Fruit fly (Drosophila melanogaster) whole organism, embryonic: Measurements from ENCODE around the gene CG43249.

Experiments
- Atf3 ChIP-seq: fragments of 200-800 bp; sonication (Bioruptor generic); optimal IDR thresholded peaks from 3 replicates; lab custom pipeline; 2016; ENCODE audit warnings: missing biosample characterization, missing genetic modification characterization
- CG1233 ChIP-seq: fragments of 200-800 bp; sonication (Bioruptor generic); optimal IDR thresholded peaks from 4 replicates; lab custom pipeline; 2018; ENCODE audit warnings: missing biosample characterization, mild to moderate bottlenecking, missing genetic modification characterization
- CG15696 ChIP-seq: fragments of 200-800 bp; sonication (Bioruptor generic); optimal IDR thresholded peaks from 2 replicates; lab custom pipeline; 2019; ENCODE audit warnings: missing biosample characterization, mild to moderate bottlenecking, missing genetic modification characterization, moderate library complexity
- CG16815 ChIP-seq: fragments of 200-800 bp; sonication (Bioruptor generic); optimal IDR thresholded peaks from 3 replicates; lab custom pipeline; 2017; ENCODE audit warnings: missing biosample characterization, mild to moderate bottlenecking, missing genetic modification characterization
- CG18476 ChIP-seq: fragments of 200-800 bp; sonication (Bioruptor generic); optimal IDR thresholded peaks from 2 replicates; lab custom pipeline; 2016; ENCODE audit warnings: missing biosample characterization, mild to moderate bottlenecking, missing genetic modification characterization
- CG18599 ChIP-seq: fragments of 200-800 bp; sonication (Bioruptor generic); optimal IDR thresholded peaks from 3 replicates; lab custom pipeline; 2017; ENCODE audit warnings: missing biosample characterization, missing genetic modification characterization, mild to moderate bottlenecking, moderate library complexity, missing genetic modification reagents
- CG30403 ChIP-seq: fragments of 200-800 bp; sonication (Bioruptor generic); optimal IDR thresholded peaks from 3 replicates; lab custom pipeline; 2016; ENCODE audit warnings: missing biosample characterization, missing genetic modification characterization
- CG31224 ChIP-seq: fragments of 200-800 bp; sonication (Bioruptor generic); IDR thresholded peaks from 2 replicates; pipeline ENCODE4 v1.3.6; 2022; ENCODE audit warnings: missing biosample characterization, missing genetic modification characterization
- CG32532 ChIP-seq: fragments of 200-800 bp; sonication (Bioruptor generic); IDR thresholded peaks from 2 replicates; pipeline ENCODE4 v1.3.6; 2022; ENCODE audit warnings: missing biosample characterization, missing genetic modification characterization
- CG3726 ChIP-seq: fragments of 200-800 bp; sonication (Bioruptor generic); IDR thresholded peaks from 3 replicates; pipeline ENCODE4, ENCODE4 v1.3.6; 2022; ENCODE audit warnings: missing biosample characterization, missing genetic modification characterization
- CG6813 ChIP-seq: fragments of 200-800 bp; sonication (Bioruptor generic); optimal IDR thresholded peaks from 2 replicates; lab custom pipeline; 2017; ENCODE audit warnings: missing biosample characterization, missing genetic modification characterization, mild to moderate bottlenecking, moderate library complexity, missing genetic modification reagents
- CG7963 ChIP-seq: fragments of 200-800 bp; sonication (Bioruptor generic); IDR thresholded peaks from 3 replicates; pipeline ENCODE4 v1.3.6; 2022; ENCODE audit warnings: missing biosample characterization, missing genetic modification characterization; ENCODE audit not compliant: partially characterized antibody
- CG8290 ChIP-seq, 3 experiments: fragments of 200-800 bp; sonication (Bioruptor generic); optimal IDR thresholded peaks; 2 replicates each; lab custom pipeline; 2016 to 2019; ENCODE audit warnings: missing biosample characterization in 3 of 3, missing genetic modification characterization in 3 of 3, mild to moderate bottlenecking in 2 of 3, moderate library complexity in 1 of 3
- Dfd ChIP-seq, 2 experiments: fragments of >200 bp; optimal IDR thresholded peaks; 2 replicates each; lab custom pipeline; 2017; ENCODE audit warnings: missing biosample characterization in 2 of 2, missing genetic modification characterization in 2 of 2
- Dip2 ChIP-seq: fragments of 200-800 bp; sonication (Bioruptor generic); IDR thresholded peaks from 2 replicates; pipeline ENCODE4 v1.3.6; 2022; ENCODE audit warnings: missing biosample characterization, missing genetic modification characterization
- Gsc ChIP-seq: fragments of 200-800 bp; sonication (Bioruptor generic); IDR thresholded peaks from 2 replicates; pipeline ENCODE4 v1.3.6; 2022; ENCODE audit warnings: missing biosample characterization, missing genetic modification characterization
- H2.0 ChIP-seq: fragments of 200-800 bp; sonication (Bioruptor generic); IDR thresholded peaks from 2 replicates; pipeline ENCODE4 v1.3.6; 2022; ENCODE audit warnings: missing biosample characterization, missing genetic modification characterization
- Hr51 ChIP-seq, 2 experiments: fragments of 200-800 bp; sonication (Bioruptor generic); optimal IDR thresholded peaks; 2 replicates in 1 of 2; 3 replicates in 1 of 2; lab custom pipeline; 2016 to 2018; ENCODE audit warnings: missing biosample characterization in 2 of 2, missing genetic modification characterization in 2 of 2, mild to moderate bottlenecking in 1 of 2, moderate library complexity in 1 of 2
- Hr78 ChIP-seq, 2 experiments: fragments of 200-800 bp in 1 of 2; fragments of >200 bp in 1 of 2; sonication (Bioruptor generic) in 1 of 2; optimal IDR thresholded peaks; 2 replicates each; lab custom pipeline; 2017 to 2019; ENCODE audit warnings: missing biosample characterization in 2 of 2, missing genetic modification characterization in 2 of 2, mild to moderate bottlenecking in 1 of 2, moderate library complexity in 1 of 2
- Med ChIP-seq: fragments of 200-800 bp; sonication (Bioruptor generic); peaks from one replicate; lab custom pipeline; 2016; ENCODE audit warnings: missing biosample characterization, missing genetic modification characterization, mild to moderate bottlenecking, inconsistent platforms, moderate library complexity
- NK7.1 ChIP-seq: fragments of 200-800 bp; sonication (Bioruptor generic); optimal IDR thresholded peaks from 3 replicates; lab custom pipeline; 2016; ENCODE audit warnings: missing biosample characterization, missing genetic modification characterization
- Pdp1 ChIP-seq, 2 experiments: fragments of 200-800 bp; sonication (Bioruptor generic); optimal IDR thresholded peaks; 3 replicates each; lab custom pipeline; 2016; ENCODE audit warnings: missing biosample characterization in 2 of 2, missing genetic modification characterization in 2 of 2, mild to moderate bottlenecking in 1 of 2, moderate library complexity in 1 of 2
- Six4 ChIP-seq: fragments of 200-800 bp; sonication (Bioruptor generic); optimal IDR thresholded peaks from 2 replicates; lab custom pipeline; 2016; ENCODE audit warnings: missing biosample characterization, missing genetic modification characterization
- ab ChIP-seq: fragments of 200-800 bp; sonication (Bioruptor generic); optimal IDR thresholded peaks from 2 replicates; lab custom pipeline; 2016; ENCODE audit warnings: missing biosample characterization, missing genetic modification characterization
- bbx ChIP-seq: fragments of 200-800 bp; sonication (Bioruptor generic); IDR thresholded peaks from 2 replicates; pipeline ENCODE4 v1.3.6; 2022; ENCODE audit warnings: missing biosample characterization, missing genetic modification characterization; ENCODE audit not compliant: partially characterized antibody
- croc ChIP-seq: fragments of 200-800 bp; sonication (Bioruptor generic); conservative IDR thresholded peaks from 3 replicates; pipeline ENCODE4 v1.3.6; 2022; ENCODE audit warnings: missing biosample characterization, missing genetic modification characterization
- dan ChIP-seq: fragments of 200-800 bp; sonication (Bioruptor generic); IDR thresholded peaks from 2 replicates; pipeline ENCODE4 v1.3.6; 2022; ENCODE audit warnings: missing biosample characterization, missing genetic modification characterization
- dati ChIP-seq: fragments of 200-800 bp; sonication (Bioruptor generic); IDR thresholded peaks from 2 replicates; pipeline ENCODE4 v1.3.6; 2022; ENCODE audit warnings: missing biosample characterization, missing genetic modification characterization
- en ChIP-seq: fragments of 200-800 bp; sonication (Bioruptor generic); optimal IDR thresholded peaks from 2 replicates; lab custom pipeline; 2016; ENCODE audit warnings: missing biosample characterization, missing genetic modification characterization
- fd3F ChIP-seq: fragments of 200-800 bp; sonication (Bioruptor generic); optimal IDR thresholded peaks from 2 replicates; lab custom pipeline; 2018; ENCODE audit warnings: missing biosample characterization, mild to moderate bottlenecking, missing genetic modification characterization, moderate library complexity
- ftz-f1 ChIP-seq: fragments of 200-800 bp; sonication (Bioruptor generic); optimal IDR thresholded peaks from 2 replicates; lab custom pipeline; 2016; ENCODE audit warnings: missing biosample characterization, missing genetic modification characterization
- grn ChIP-seq: fragments of 200-800 bp; sonication (Bioruptor generic); optimal IDR thresholded peaks from 3 replicates; lab custom pipeline; 2017; ENCODE audit warnings: missing biosample characterization, missing genetic modification characterization
- hkb ChIP-seq, 2 experiments: fragments of 200-800 bp in 1 of 2; fragments of >200 bp in 1 of 2; sonication (Bioruptor generic) in 1 of 2; IDR thresholded peaks in 1 of 2; optimal IDR thresholded peaks in 1 of 2; 2 replicates each; pipeline versions ENCODE4 v1.3.6 to Lab custom; 2017 to 2022; ENCODE audit warnings: missing biosample characterization in 1 of 2, missing genetic modification characterization in 1 of 2
- hth ChIP-seq: fragments of >200 bp; optimal IDR thresholded peaks from 2 replicates; lab custom pipeline; 2017; ENCODE audit warnings: inconsistent platforms
- lola ChIP-seq, 3 experiments: fragments of >200 bp in 2 of 3; fragments of 200-800 bp in 1 of 3; sonication (Bioruptor generic) in 1 of 3; optimal IDR thresholded peaks; 2 replicates each; lab custom pipeline; 2017 to 2019; ENCODE audit warnings: missing biosample characterization in 3 of 3, missing genetic modification characterization in 3 of 3, mild to moderate bottlenecking in 1 of 3, moderate library complexity in 1 of 3
- prd ChIP-seq, 3 experiments: fragments of >200 bp in 2 of 3; fragments of 200-800 bp in 1 of 3; sonication (Bioruptor generic) in 1 of 3; optimal IDR thresholded peaks in 2 of 3; IDR thresholded peaks in 1 of 3; 2 replicates in 2 of 3; 3 replicates in 1 of 3; pipeline versions ENCODE4 v1.3.6 to Lab custom; 2017 to 2022; ENCODE audit warnings: missing biosample characterization in 1 of 3, missing genetic modification characterization in 1 of 3
- ranshi ChIP-seq: fragments of 200-800 bp; sonication (Bioruptor generic); IDR thresholded peaks from 2 replicates; pipeline ENCODE4 v1.3.6; 2022; ENCODE audit warnings: missing biosample characterization, missing genetic modification characterization
- tna ChIP-seq: fragments of 200-800 bp; sonication (Bioruptor generic); IDR thresholded peaks from 2 replicates; pipeline ENCODE4 v1.3.6; 2022; ENCODE audit warnings: missing biosample characterization, missing genetic modification characterization; ENCODE audit not compliant: partially characterized antibody
- toy ChIP-seq: fragments of 200-800 bp; sonication (Bioruptor generic); IDR thresholded peaks from 2 replicates; pipeline ENCODE4 v1.3.6; 2022; ENCODE audit warnings: missing biosample characterization, missing genetic modification characterization
- twi ChIP-seq: fragments of 200-800 bp; optimal IDR thresholded peaks from 2 replicates; lab custom pipeline; 2019; ENCODE audit warnings: missing biosample characterization, mild to moderate bottlenecking, missing genetic modification characterization, moderate library complexity
- vfl ChIP-seq: fragments of 200-800 bp; sonication (Bioruptor generic); optimal IDR thresholded peaks from 2 replicates; lab custom pipeline; 2016; ENCODE audit warnings: missing biosample characterization, missing genetic modification characterization
- zen2 ChIP-seq: fragments of 200-800 bp; sonication (Bioruptor generic); IDR thresholded peaks from 3 replicates; pipeline ENCODE4 v1.3.6; 2022; ENCODE audit warnings: missing biosample characterization, missing genetic modification characterization; ENCODE audit not compliant: partially characterized antibody

The CG43249 gene

dm6 chr3L:16334876-16335275 lies 30.8 kb downstream of the CG43249 start (continued):
- TF ChIP-seq grn (GFP tag; lab: Kevin White, UChicago) (no peak), CG1233 (no peak), hth (no peak), dati (GFP tag; lab: Robert Waterston, UW) (no peak), CG7963 (GFP tag; lab: Robert Waterston, UW) (no peak), Med (GFP tag; lab: Kevin White, UChicago) (peak; percentile 75), dan (GFP tag; lab: Robert Waterston, UW) (no peak), Pdp1 (GFP tag; optimal IDR thresholded peaks at IDR 0.05; lab: Kevin White, UChicago) (peak in 1 of 2 experiments; percentile 65), twi (tag; lab: Kevin White, UChicago) (no peak), CG8290 (GFP tag; optimal IDR thresholded peaks at IDR 0.05; lab: Kevin White, UChicago) (no peak), CG8290 (tag; optimal IDR thresholded peaks at IDR 0.05; lab: Kevin White, UChicago) (peak in 1 of 2 experiments; percentile 31), CG3726 (no peak), prd (optimal IDR thresholded peaks at IDR 0.05; lab: Kevin White, UChicago) (no peak), prd (GFP tag; IDR thresholded peaks at IDR 0.05; lab: Robert Waterston, UW) (no peak), Atf3 (GFP tag; lab: Kevin White, UChicago) (no peak), ab (GFP tag; lab: Kevin White, UChicago) (no peak), Dfd (GFP tag; optimal IDR thresholded peaks at IDR 0.05; lab: Kevin White, UChicago) (no peak), CG18476 (GFP tag; lab: Kevin White, UChicago) (no peak), Six4 (GFP tag; lab: Kevin White, UChicago) (no peak), CG16815 (GFP tag; lab: Kevin White, UChicago) (no peak), Dip2 (no peak), CG6813 (GFP tag; lab: Kevin White, UChicago) (no peak), ranshi (GFP tag; lab: Robert Waterston, UW) (no peak), Gsc (GFP tag; lab: Robert Waterston, UW) (no peak), zen2 (0 out of 3 replicates have a peak, but pooled peaks have one; percentile 13), vfl (GFP tag; lab: Kevin White, UChicago) (no peak), hkb (optimal IDR thresholded peaks at IDR 0.05; lab: Kevin White, UChicago) (no peak), hkb (GFP tag; IDR thresholded peaks at IDR 0.05; lab: Robert Waterston, UW) (no peak), H2.0 (GFP tag; lab: Robert Waterston, UW) (no peak), ftz-f1 (GFP tag; lab: Kevin White, UChicago) (peak; percentile 44), lola (GFP tag; optimal IDR thresholded peaks at IDR 0.05; lab: Kevin White, UChicago) (peak in 1 of 3 experiments; percentile 53), croc (GFP tag; lab: Robert Waterston, UW) (no peak), fd3F (GFP tag; lab: Kevin White, UChicago) (no peak), tna (GFP tag; lab: Robert Waterston, UW) (no peak; the same call in 1 of the 2 replicates), Hr51 (GFP tag; optimal IDR thresholded peaks at IDR 0.05; lab: Kevin White, UChicago) (no peak), CG30403 (GFP tag; lab: Kevin White, UChicago) (no peak), bbx (GFP tag; lab: Robert Waterston, UW) (peak; percentile 38; the same call in 1 of the 2 replicates), Hr78 (GFP tag; optimal IDR thresholded peaks at IDR 0.05; lab: Kevin White, UChicago) (no peak), en (GFP tag; lab: Kevin White, UChicago) (no peak), CG15696 (tag; lab: Kevin White, UChicago) (no peak), CG31224 (GFP tag; lab: Robert Waterston, UW) (no peak), CG32532 (GFP tag; lab: Robert Waterston, UW) (no peak), CG18599 (GFP tag; lab: Kevin White, UChicago) (no peak), NK7.1 (GFP tag; lab: Kevin White, UChicago) (no peak), toy (GFP tag; lab: Robert Waterston, UW) (no peak)
